Worm (Caenorhabditis elegans) whole organism, mixed stage, embryonic: ENCODE results near the gene K11H12.3.

Experiments used
- M03D4.4 ChIP-seq: sonication (generic microtip); optimal IDR thresholded peaks from 2 replicates; lab custom pipeline; 2017; ENCODE audit warnings: mild to moderate bottlenecking, missing genetic modification characterization, missing compliant biosample characterization
- blmp-1 ChIP-seq: fragments of 150-350 bp; optimal IDR thresholded peaks from 2 replicates; lab custom pipeline; 2014; ENCODE audit warnings: missing biosample characterization, missing genetic modification characterization
- ceh-39 ChIP-seq: fragments of 150-350 bp; optimal IDR thresholded peaks from 2 replicates; lab custom pipeline; 2014; ENCODE audit warnings: missing biosample characterization, missing genetic modification characterization
- ceh-43 ChIP-seq: fragments of 200-800 bp; sonication (Bioruptor generic); optimal IDR thresholded peaks from 2 replicates; lab custom pipeline; 2018; ENCODE audit warnings: mild to moderate bottlenecking, missing genetic modification characterization, moderate library complexity, missing compliant biosample characterization
- ceh-83 ChIP-seq: fragments of 200-800 bp; sonication (Bioruptor generic); optimal IDR thresholded peaks from 2 replicates; lab custom pipeline; 2018; ENCODE audit warnings: mild to moderate bottlenecking, missing genetic modification characterization, missing compliant biosample characterization
- ces-1 ChIP-seq: fragments of 150-350 bp; optimal IDR thresholded peaks from 2 replicates; lab custom pipeline; 2014; ENCODE audit warnings: missing biosample characterization, missing genetic modification reagents, missing genetic modification characterization
- cnd-1 ChIP-seq: fragments of 200-800 bp; sonication (Bioruptor generic); optimal IDR thresholded peaks from 2 replicates; lab custom pipeline; 2018; ENCODE audit warnings: mild to moderate bottlenecking, missing genetic modification characterization, missing compliant biosample characterization
- drap-1 ChIP-seq: fragments of 200-800 bp; sonication (Bioruptor generic); optimal IDR thresholded peaks from 3 replicates; lab custom pipeline; 2018; ENCODE audit warnings: mild to moderate bottlenecking, missing genetic modification characterization, missing compliant biosample characterization
- elt-1 ChIP-seq: sonication (generic microtip); optimal IDR thresholded peaks from 2 replicates; lab custom pipeline; 2017; ENCODE audit warnings: missing genetic modification characterization, mild to moderate bottlenecking, missing compliant biosample characterization, antibody characterized with exemption, moderate library complexity, borderline replicate concordance; ENCODE audit not compliant: insufficient read depth
- flh-1 ChIP-seq: fragments of 200-800 bp; sonication (Bioruptor generic); optimal IDR thresholded peaks from 2 replicates; lab custom pipeline; 2018; ENCODE audit warnings: mild to moderate bottlenecking, missing genetic modification characterization, moderate library complexity, missing compliant biosample characterization
- ham-2 ChIP-seq: fragments of 200-800 bp; sonication (Bioruptor generic); optimal IDR thresholded peaks from 2 replicates; lab custom pipeline; 2018; ENCODE audit warnings: mild to moderate bottlenecking, missing genetic modification characterization, missing compliant biosample characterization
- hlh-1 ChIP-seq: fragments of 150-350 bp; optimal IDR thresholded peaks from 2 replicates; lab custom pipeline; 2014; ENCODE audit warnings: missing biosample characterization, missing genetic modification reagents, missing genetic modification characterization
- lin-13 ChIP-seq: fragments of 150-350 bp; optimal IDR thresholded peaks from 2 replicates; lab custom pipeline; 2014; ENCODE audit warnings: missing biosample characterization, missing genetic modification characterization
- lin-32 ChIP-seq: fragments of 200-800 bp; sonication (Bioruptor generic); optimal IDR thresholded peaks from 2 replicates; lab custom pipeline; 2018; ENCODE audit warnings: mild to moderate bottlenecking, missing genetic modification characterization, missing compliant biosample characterization
- lsy-2 ChIP-seq: fragments of 150-350 bp; optimal IDR thresholded peaks from 2 replicates; lab custom pipeline; 2014; ENCODE audit warnings: missing biosample characterization, missing genetic modification characterization
- mab-5 ChIP-seq: fragments of 150-350 bp; optimal IDR thresholded peaks from 2 replicates; lab custom pipeline; 2014; ENCODE audit warnings: missing biosample characterization, missing genetic modification characterization
- mep-1 ChIP-seq: fragments of 150-350 bp; optimal IDR thresholded peaks from 2 replicates; lab custom pipeline; 2017; ENCODE audit warnings: missing biosample characterization, missing genetic modification reagents, missing genetic modification characterization, inconsistent platforms
- mls-2 ChIP-seq: sonication (generic microtip); optimal IDR thresholded peaks from 2 replicates; lab custom pipeline; 2016; ENCODE audit warnings: mild to moderate bottlenecking, missing genetic modification characterization, moderate library complexity, missing compliant biosample characterization
- nhr-12 ChIP-seq: fragments of 150-350 bp; optimal IDR thresholded peaks from 2 replicates; lab custom pipeline; 2014; ENCODE audit warnings: missing biosample characterization, missing genetic modification characterization
- nhr-2 ChIP-seq: fragments of 150-350 bp; optimal IDR thresholded peaks from 2 replicates; lab custom pipeline; 2014; ENCODE audit warnings: missing biosample characterization, missing genetic modification characterization
- nhr-237 ChIP-seq: fragments of 150-350 bp; optimal IDR thresholded peaks from 2 replicates; lab custom pipeline; 2014; ENCODE audit warnings: missing biosample characterization, missing genetic modification characterization
- nhr-28 ChIP-seq: fragments of 150-350 bp; optimal IDR thresholded peaks from 2 replicates; lab custom pipeline; 2014; ENCODE audit warnings: missing biosample characterization, missing genetic modification characterization
- nhr-76 ChIP-seq: sonication (generic microtip); optimal IDR thresholded peaks from 2 replicates; lab custom pipeline; 2017; ENCODE audit warnings: missing biosample characterization, missing genetic modification characterization
- pha-4 ChIP-seq: fragments of 150-350 bp; optimal IDR thresholded peaks from 2 replicates; lab custom pipeline; 2018; ENCODE audit warnings: missing biosample characterization, missing genetic modification reagents, missing genetic modification characterization
- sem-2 ChIP-seq: fragments of 200-800 bp; sonication (Bioruptor generic); optimal IDR thresholded peaks from 2 replicates; lab custom pipeline; 2018; ENCODE audit warnings: mild to moderate bottlenecking, missing genetic modification characterization, missing compliant biosample characterization
- snpc-4 ChIP-seq: fragments of 150-350 bp; optimal IDR thresholded peaks from 2 replicates; lab custom pipeline; 2014; ENCODE audit warnings: missing biosample characterization, missing genetic modification characterization
- sptf-1 ChIP-seq: sonication (generic microtip); optimal IDR thresholded peaks from 2 replicates; lab custom pipeline; 2017; ENCODE audit warnings: mild to moderate bottlenecking, missing genetic modification characterization, moderate library complexity, missing compliant biosample characterization
- tbx-8 ChIP-seq: fragments of 200-800 bp; sonication (Bioruptor generic); optimal IDR thresholded peaks from 2 replicates; lab custom pipeline; 2018; ENCODE audit warnings: mild to moderate bottlenecking, missing genetic modification characterization, moderate library complexity, missing compliant biosample characterization
- unc-39 ChIP-seq: fragments of 150-350 bp; optimal IDR thresholded peaks from 2 replicates; lab custom pipeline; 2014; ENCODE audit warnings: missing biosample characterization, missing genetic modification characterization
- unc-62 ChIP-seq: fragments of 150-350 bp; optimal IDR thresholded peaks from 2 replicates; lab custom pipeline; 2014; ENCODE audit warnings: missing biosample characterization, missing genetic modification reagents, missing genetic modification characterization
- zip-8 ChIP-seq: fragments of 150-350 bp; optimal IDR thresholded peaks from 2 replicates; lab custom pipeline; 2014; ENCODE audit warnings: missing biosample characterization, missing genetic modification characterization
- ztf-11 ChIP-seq: fragments of 150-350 bp; optimal IDR thresholded peaks from 2 replicates; lab custom pipeline; 2014; ENCODE audit warnings: missing biosample characterization, missing genetic modification characterization

K11H12.3 gene

DNA sequence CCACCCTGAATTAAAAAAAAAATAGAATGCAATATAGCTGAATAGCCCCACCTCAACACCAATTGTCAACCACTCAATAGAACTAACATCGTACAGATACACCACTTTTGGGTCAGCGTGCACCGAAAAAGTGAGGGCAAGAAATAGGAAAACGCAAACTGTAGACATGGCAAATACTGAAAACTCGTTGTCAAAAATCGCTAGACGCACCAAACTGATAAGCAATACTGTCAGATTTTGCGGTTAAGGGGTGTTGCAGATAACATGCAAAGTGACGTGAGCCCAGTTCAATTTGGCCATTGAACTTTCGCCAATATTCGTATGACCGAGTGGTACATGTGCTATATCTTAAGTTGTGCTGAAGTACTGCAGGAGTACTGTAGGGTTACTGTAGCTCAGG is at the start of gene K11H12.3:
Gene K11H12.3, minus strand, starts transcription at position 168 of the 400 bp plus-strand sequence.
- no peak for TF ChIP-seq mls-2 (tag; lab: Kevin White, UChicago)
- TF ChIP-seq unc-39 (tag; lab: Kevin White, UChicago), result no peak
- TF ChIP-seq ham-2 (GFP tag; lab: Kevin White, UChicago), result no peak
- TF ChIP-seq mab-5 (tag; lab: Kevin White, UChicago), result no peak
- no peak for TF ChIP-seq zip-8 (tag; lab: Kevin White, UChicago)

ce11 chrIV:719351-719750 is 46.1 kb upstream of the K11H12.3 start, which contains the start of gene Y55F3C.10:
Y55F3C.10 (minus strand) TSS chrIV:719451.
- TF ChIP-seq blmp-1 (tag; lab: Kevin White, UChicago) (no peak), elt-1 (tag; lab: Kevin White, UChicago) (no peak), mep-1 (tag; lab: Kevin White, UChicago) (no peak), pha-4 (tag; lab: Kevin White, UChicago) (no peak), nhr-76 (tag; lab: Kevin White, UChicago) (no peak), nhr-2 (no peak), ztf-11 (tag; lab: Kevin White, UChicago) (no peak), sptf-1 (tag; lab: Kevin White, UChicago) (no peak), unc-62 (GFP tag; lab: Kevin White, UChicago) (no peak), ham-2 (GFP tag; lab: Kevin White, UChicago) (no peak), zip-8 (tag; lab: Kevin White, UChicago) (no peak), cnd-1 (tag; lab: Kevin White, UChicago) (no peak), hlh-1 (tag; lab: Kevin White, UChicago) (no peak), flh-1 (GFP tag; lab: Kevin White, UChicago) (no peak), lsy-2 (no peak), drap-1 (GFP tag; lab: Kevin White, UChicago) (no peak), lin-13 (no peak), mls-2 (tag; lab: Kevin White, UChicago) (no peak), snpc-4 (no peak)
- TF ChIP-seq, all 35 proteins: peak for 0

- TF ChIP-seq sem-2 (GFP tag; lab: Kevin White, UChicago), result no peak
- no peak for TF ChIP-seq lsy-2
- TF ChIP-seq M03D4.4, result no peak
- TF ChIP-seq snpc-4, result no peak
- no peak for TF ChIP-seq unc-39 (tag; lab: Kevin White, UChicago)
- TF ChIP-seq nhr-237, result no peak
- TF ChIP-seq ztf-11 (tag; lab: Kevin White, UChicago), result no peak
- no peak for TF ChIP-seq tbx-8 (GFP tag; lab: Kevin White, UChicago)
- no peak for TF ChIP-seq mab-5 (tag; lab: Kevin White, UChicago)
- TF ChIP-seq nhr-28 (tag; lab: Kevin White, UChicago), result no peak
- no peak for TF ChIP-seq nhr-12 (tag; lab: Kevin White, UChicago)
Measured at ce11 chrIV:716323-716722, 43.0 kb upstream of the K11H12.3 start, which contains the start of gene clec-164. clec-164 (plus strand) TSS chrIV:716623.

- TF ChIP-seq ces-1 (GFP tag; lab: Kevin White, UChicago) (peak; percentile 93), ceh-83 (GFP tag; lab: Kevin White, UChicago) (peak; percentile 4), tbx-8 (GFP tag; lab: Kevin White, UChicago) (no peak)
Measured at ce11 chrIV:715433-715832, 42.2 kb upstream of the K11H12.3 start.

- TF ChIP-seq nhr-28 (tag; lab: Kevin White, UChicago) (no peak), snpc-4 (no peak), lin-32 (no peak), ceh-43 (GFP tag; lab: Kevin White, UChicago) (no peak), mls-2 (tag; lab: Kevin White, UChicago) (no peak), ham-2 (GFP tag; lab: Kevin White, UChicago) (no peak), blmp-1 (tag; lab: Kevin White, UChicago) (no peak), mab-5 (tag; lab: Kevin White, UChicago) (no peak), ceh-39 (tag; lab: Kevin White, UChicago) (no peak)
Measured at ce11 chrIV:707635-708034, 34.4 kb upstream of the K11H12.3 start, which contains the start of gene cutl-26. cutl-26 (minus strand) TSS chrIV:707735.
